Worm (Caenorhabditis elegans) whole organism, L1 larva: ENCODE results near the gene C48B4.10.

Experiments used
- ceh-82 ChIP-seq, 3 experiments: fragments of 150-350 bp in 1 of 3; sonication (generic microtip) in 2 of 3; optimal IDR thresholded peaks; 2 replicates each; lab custom pipeline; 2014 to 2017; ENCODE audit warnings: missing biosample characterization in 3 of 3, missing genetic modification characterization in 3 of 3
- unc-62 ChIP-seq: fragments of 150-350 bp; optimal IDR thresholded peaks from 2 replicates; lab custom pipeline; 2014; ENCODE audit warnings: missing biosample characterization, missing genetic modification reagents, missing genetic modification characterization
- zag-1 ChIP-seq: fragments of 150-350 bp; optimal IDR thresholded peaks from 2 replicates; lab custom pipeline; 2014; ENCODE audit warnings: missing biosample characterization, missing genetic modification characterization

ce11 chrIII:9580039-9580891 is 16.0 kb upstream of the C48B4.10 start, which contains the start of gene ced-7:
- TF ChIP-seq unc-62 (GFP tag; lab: Kevin White, UChicago) (no peak), ceh-82 (tag; optimal IDR thresholded peaks at IDR 0.05; lab: Kevin White, UChicago) (no peak), zag-1 (tag; lab: Kevin White, UChicago) (no peak)
